Fruit fly (Drosophila melanogaster) whole organism, embryonic: ENCODE measurements around the gene Vm32E.
A peak's percentile ranks its signal among the peaks of the same experiment; 100 is the strongest.

Source experiments
- Antp ChIP-seq: fragments of 200-800 bp; sonication (Bioruptor generic); optimal IDR thresholded peaks from 3 replicates; lab custom pipeline; 2016; ENCODE audit warnings: missing biosample characterization, missing genetic modification characterization
- Atf3 ChIP-seq: fragments of 200-800 bp; sonication (Bioruptor generic); optimal IDR thresholded peaks from 3 replicates; lab custom pipeline; 2016; ENCODE audit warnings: missing biosample characterization, missing genetic modification characterization
- Atf6 ChIP-seq: fragments of 200-800 bp; sonication (Bioruptor generic); IDR thresholded peaks from 2 replicates; pipeline ENCODE4 v1.3.6; 2022; ENCODE audit warnings: missing biosample characterization, missing genetic modification characterization
- CG10543 ChIP-seq: fragments of 200-800 bp; sonication (Bioruptor generic); optimal IDR thresholded peaks from 3 replicates; lab custom pipeline; 2017; ENCODE audit warnings: missing biosample characterization, mild to moderate bottlenecking, missing genetic modification characterization, moderate library complexity
- CG10565 ChIP-seq: fragments of 200-800 bp; sonication (Bioruptor generic); optimal IDR thresholded peaks from 3 replicates; lab custom pipeline; 2016; ENCODE audit warnings: missing biosample characterization, mild to moderate bottlenecking, missing genetic modification characterization
- CG12071 ChIP-seq: fragments of 200-800 bp; sonication (Bioruptor generic); optimal IDR thresholded peaks from 3 replicates; lab custom pipeline; 2018; ENCODE audit warnings: missing biosample characterization, mild to moderate bottlenecking, missing genetic modification characterization
- CG12104 ChIP-seq: fragments of 200-800 bp; sonication (Bioruptor generic); optimal IDR thresholded peaks from 3 replicates; lab custom pipeline; 2016; ENCODE audit warnings: missing biosample characterization, missing genetic modification characterization
- CG16815 ChIP-seq: fragments of 200-800 bp; sonication (Bioruptor generic); optimal IDR thresholded peaks from 3 replicates; lab custom pipeline; 2017; ENCODE audit warnings: missing biosample characterization, mild to moderate bottlenecking, missing genetic modification characterization
- CG1792 ChIP-seq: fragments of 200-800 bp; sonication (Bioruptor generic); optimal IDR thresholded peaks from 2 replicates; lab custom pipeline; 2016; ENCODE audit warnings: missing biosample characterization, missing genetic modification characterization
- CG18764 ChIP-seq: fragments of 200-800 bp; sonication (Bioruptor generic); optimal IDR thresholded peaks from 3 replicates; lab custom pipeline; 2016; ENCODE audit warnings: missing biosample characterization, missing genetic modification characterization
- CG30403 ChIP-seq: fragments of 200-800 bp; sonication (Bioruptor generic); optimal IDR thresholded peaks from 3 replicates; lab custom pipeline; 2016; ENCODE audit warnings: missing biosample characterization, missing genetic modification characterization
- CG3065 ChIP-seq: fragments of 200-800 bp; sonication (Bioruptor generic); optimal IDR thresholded peaks from 2 replicates; lab custom pipeline; 2016; ENCODE audit warnings: missing biosample characterization, missing genetic modification characterization
- CG32772 ChIP-seq: fragments of 200-800 bp; sonication (Bioruptor generic); IDR thresholded peaks from 2 replicates; pipeline ENCODE4 v1.3.6; 2022; ENCODE audit warnings: missing biosample characterization, missing genetic modification characterization
- CG3726 ChIP-seq: fragments of 200-800 bp; sonication (Bioruptor generic); IDR thresholded peaks from 3 replicates; pipeline ENCODE4, ENCODE4 v1.3.6; 2022; ENCODE audit warnings: missing biosample characterization, missing genetic modification characterization
- CG4360 ChIP-seq: fragments of 200-800 bp; sonication (Bioruptor generic); IDR thresholded peaks from 2 replicates; pipeline ENCODE4 v1.3.6; 2022; ENCODE audit warnings: missing biosample characterization, missing genetic modification characterization
- CG5953 ChIP-seq: fragments of 200-800 bp; sonication (Bioruptor generic); IDR thresholded peaks from 2 replicates; pipeline ENCODE4 v1.3.6; 2022; ENCODE audit warnings: missing biosample characterization, missing genetic modification characterization
- CG6791 ChIP-seq: fragments of 200-800 bp; sonication (Bioruptor generic); IDR thresholded peaks from 3 replicates; pipeline ENCODE4 v1.3.6; 2022; ENCODE audit warnings: missing biosample characterization, missing genetic modification characterization; ENCODE audit not compliant: partially characterized antibody
- CG8290 ChIP-seq, 3 experiments: fragments of 200-800 bp; sonication (Bioruptor generic); optimal IDR thresholded peaks; 2 replicates each; lab custom pipeline; 2016 to 2019; ENCODE audit warnings: missing biosample characterization in 3 of 3, missing genetic modification characterization in 3 of 3, mild to moderate bottlenecking in 2 of 3, moderate library complexity in 1 of 3
- CG9215 ChIP-seq: fragments of 200-800 bp; sonication (Bioruptor generic); IDR thresholded peaks from 2 replicates; pipeline ENCODE4 v1.3.6; 2022; ENCODE audit warnings: missing biosample characterization, missing genetic modification characterization
- Dip2 ChIP-seq: fragments of 200-800 bp; sonication (Bioruptor generic); IDR thresholded peaks from 2 replicates; pipeline ENCODE4 v1.3.6; 2022; ENCODE audit warnings: missing biosample characterization, missing genetic modification characterization
- Dip3 ChIP-seq: fragments of 200-800 bp; sonication (Bioruptor generic); optimal IDR thresholded peaks from 3 replicates; lab custom pipeline; 2016; ENCODE audit warnings: missing biosample characterization, missing genetic modification characterization
- Dll ChIP-seq: fragments of 200-800 bp; sonication (Bioruptor generic); IDR thresholded peaks from 4 replicates; pipeline ENCODE4 v1.3.6; 2022; ENCODE audit warnings: missing biosample characterization, missing genetic modification characterization; ENCODE audit not compliant: partially characterized antibody
- Fer2 ChIP-seq: fragments of 200-800 bp; sonication (Bioruptor generic); optimal IDR thresholded peaks from 2 replicates; lab custom pipeline; 2018; ENCODE audit warnings: missing biosample characterization, mild to moderate bottlenecking, missing genetic modification characterization, moderate library complexity
- H15 ChIP-seq: fragments of 200-800 bp; sonication (Bioruptor generic); IDR thresholded peaks from 3 replicates; pipeline ENCODE4 v1.3.6; 2022; ENCODE audit warnings: missing biosample characterization, missing genetic modification characterization
- HHEX ChIP-seq: fragments of 200-800 bp; sonication (Bioruptor generic); optimal IDR thresholded peaks from 3 replicates; lab custom pipeline; 2017; ENCODE audit warnings: missing biosample characterization, mild to moderate bottlenecking, missing genetic modification characterization, missing genetic modification reagents
- Hey ChIP-seq: fragments of 200-800 bp; sonication (Bioruptor generic); optimal IDR thresholded peaks from 3 replicates; lab custom pipeline; 2018; ENCODE audit warnings: missing biosample characterization, mild to moderate bottlenecking, missing genetic modification characterization
- Nf-YA ChIP-seq: fragments of 200-800 bp; sonication (Bioruptor generic); IDR thresholded peaks from 2 replicates; pipeline ENCODE4 v1.3.6; 2022; ENCODE audit warnings: missing biosample characterization, missing genetic modification characterization
- Oaz ChIP-seq: fragments of 200-800 bp; sonication (Bioruptor generic); IDR thresholded peaks from 2 replicates; pipeline ENCODE4 v1.3.6; 2022; ENCODE audit warnings: missing biosample characterization, missing genetic modification characterization
- Oli ChIP-seq: fragments of 200-800 bp; sonication (Bioruptor generic); optimal IDR thresholded peaks from 2 replicates; lab custom pipeline; 2018; ENCODE audit warnings: missing biosample characterization, mild to moderate bottlenecking, missing genetic modification characterization, moderate library complexity
- Rx ChIP-seq: fragments of 200-800 bp; sonication (Bioruptor generic); IDR thresholded peaks from 2 replicates; pipeline ENCODE4 v1.3.6; 2022; ENCODE audit warnings: missing biosample characterization, missing genetic modification characterization
- TFAM ChIP-seq: fragments of 200-800 bp; sonication (Bioruptor generic); optimal IDR thresholded peaks from 2 replicates; lab custom pipeline; 2017; ENCODE audit warnings: missing biosample characterization, missing genetic modification characterization, inconsistent platforms
- Taf1 ChIP-seq: fragments of 200-800 bp; sonication (Bioruptor generic); IDR thresholded peaks from 2 replicates; pipeline ENCODE4 v1.3.6; 2022; ENCODE audit warnings: missing biosample characterization, missing genetic modification characterization
- ase ChIP-seq: fragments of 200-800 bp; sonication (Bioruptor generic); IDR thresholded peaks from 3 replicates; pipeline ENCODE4 v1.3.6; 2022; ENCODE audit warnings: missing biosample characterization, missing genetic modification characterization
- ato ChIP-seq: fragments of 200-800 bp; sonication (Bioruptor generic); IDR thresholded peaks from 2 replicates; pipeline ENCODE4 v1.3.6; 2022; ENCODE audit warnings: missing biosample characterization, missing genetic modification characterization; ENCODE audit not compliant: partially characterized antibody
- fd96Cb ChIP-seq: fragments of 200-800 bp; sonication (Bioruptor generic); optimal IDR thresholded peaks from 2 replicates; lab custom pipeline; 2018; ENCODE audit warnings: missing biosample characterization, mild to moderate bottlenecking, missing genetic modification characterization, moderate library complexity
- gro ChIP-seq: fragments of 200-800 bp; sonication (Bioruptor generic); optimal IDR thresholded peaks from 2 replicates; lab custom pipeline; 2016; ENCODE audit warnings: missing biosample characterization, missing genetic modification characterization
- gsb-n ChIP-seq: fragments of 200-800 bp; sonication (Bioruptor generic); optimal IDR thresholded peaks from 3 replicates; lab custom pipeline; 2018; ENCODE audit warnings: missing biosample characterization, mild to moderate bottlenecking, missing genetic modification characterization
- lilli ChIP-seq: fragments of 200-800 bp; sonication (Bioruptor generic); optimal IDR thresholded peaks from 3 replicates; lab custom pipeline; 2016; ENCODE audit warnings: missing biosample characterization, missing genetic modification characterization
- mam ChIP-seq: fragments of 200-800 bp; sonication (Bioruptor generic); optimal IDR thresholded peaks from 3 replicates; lab custom pipeline; 2016; ENCODE audit warnings: missing biosample characterization, missing genetic modification characterization
- nerfin-2 ChIP-seq: fragments of 200-800 bp; sonication (Bioruptor generic); IDR thresholded peaks from 2 replicates; pipeline ENCODE4 v1.3.6; 2022; ENCODE audit warnings: missing biosample characterization, missing genetic modification characterization; ENCODE audit not compliant: partially characterized antibody
- oc ChIP-seq: fragments of 200-800 bp; sonication (Bioruptor generic); optimal IDR thresholded peaks from 2 replicates; lab custom pipeline; 2018; ENCODE audit warnings: missing biosample characterization, mild to moderate bottlenecking, missing genetic modification characterization, moderate library complexity
- peb ChIP-seq: fragments of 200-800 bp; sonication (Bioruptor generic); IDR thresholded peaks from 2 replicates; pipeline ENCODE4 v1.3.6; 2022; ENCODE audit warnings: missing biosample characterization, missing genetic modification characterization
- pnt ChIP-seq: fragments of 200-800 bp; sonication (Bioruptor generic); optimal IDR thresholded peaks from 3 replicates; lab custom pipeline; 2016; ENCODE audit warnings: missing biosample characterization, missing genetic modification characterization
- rib ChIP-seq: fragments of 200-800 bp; sonication (Bioruptor generic); IDR thresholded peaks from 2 replicates; pipeline ENCODE4 v1.3.6; 2022; ENCODE audit warnings: missing biosample characterization, missing genetic modification characterization
- row ChIP-seq: fragments of 200-800 bp; sonication (Bioruptor generic); IDR thresholded peaks from 3 replicates; pipeline ENCODE4 v1.3.6; 2022; ENCODE audit warnings: missing biosample characterization, missing genetic modification characterization
- run ChIP-seq: fragments of 200-800 bp; sonication (Bioruptor generic); optimal IDR thresholded peaks from 3 replicates; lab custom pipeline; 2018; ENCODE audit warnings: missing biosample characterization, mild to moderate bottlenecking, missing genetic modification characterization
- scrt ChIP-seq: fragments of 200-800 bp; sonication (Bioruptor generic); optimal IDR thresholded peaks from 2 replicates; lab custom pipeline; 2018; ENCODE audit warnings: missing biosample characterization, mild to moderate bottlenecking, missing genetic modification characterization, moderate library complexity
- sim ChIP-seq: fragments of 200-800 bp; sonication (Bioruptor generic); IDR thresholded peaks from 2 replicates; pipeline ENCODE4 v1.3.6; 2022; ENCODE audit warnings: missing biosample characterization, missing genetic modification characterization
- stc ChIP-seq: fragments of 200-800 bp; sonication (Bioruptor generic); IDR thresholded peaks from 2 replicates; pipeline ENCODE4 v1.3.6; 2022; ENCODE audit warnings: missing biosample characterization, missing genetic modification characterization
- zen2 ChIP-seq: fragments of 200-800 bp; sonication (Bioruptor generic); IDR thresholded peaks from 3 replicates; pipeline ENCODE4 v1.3.6; 2022; ENCODE audit warnings: missing biosample characterization, missing genetic modification characterization; ENCODE audit not compliant: partially characterized antibody

The Vm32E gene

dm6 chr2L:11208563-11209344 lies 37.3 kb upstream of the Vm32E start (continued):
- TF ChIP-seq CG12071 (GFP tag; lab: Kevin White, UChicago) (no peak), Rx (GFP tag; lab: Robert Waterston, UW) (no peak), CG16815 (GFP tag; lab: Kevin White, UChicago) (peak; percentile 50), mam (GFP tag; lab: Kevin White, UChicago) (no peak), H15 (GFP tag; lab: Robert Waterston, UW) (peak; percentile 54; the same call in 1 of the 3 replicates), Dip2 (GFP tag; lab: Robert Waterston, UW) (no peak), CG1792 (GFP tag; lab: Kevin White, UChicago) (no peak), CG30403 (GFP tag; lab: Kevin White, UChicago) (peak; percentile 74), Dip3 (no peak), TFAM (no peak), Atf6 (no peak), Oli (tag; lab: Kevin White, UChicago) (peak; percentile 76), CG6791 (no peak), Atf3 (peak; percentile 36), CG9215 (GFP tag; lab: Robert Waterston, UW) (no peak), gsb-n (peak; percentile 89), CG10543 (GFP tag; lab: Kevin White, UChicago) (no peak), Hey (tag; lab: Kevin White, UChicago) (no peak), CG12104 (GFP tag; lab: Kevin White, UChicago) (peak; percentile 4), Fer2 (tag; lab: Kevin White, UChicago) (no peak), sim (GFP tag; lab: Robert Waterston, UW) (peak; percentile 85), CG10565 (no peak), gro (GFP tag; lab: Kevin White, UChicago) (no peak), CG3726 (GFP tag; lab: Robert Waterston, UW) (peak; percentile 29; the same call in 1 of the 3 replicates), run (tag; lab: Kevin White, UChicago) (peak; percentile 58), Dll (GFP tag; lab: Robert Waterston, UW) (no peak), peb (GFP tag; lab: Robert Waterston, UW) (peak; percentile 71), CG3065 (GFP tag; lab: Kevin White, UChicago) (peak; percentile 9), CG32772 (peak; percentile 69), Antp (no peak), stc (GFP tag; lab: Robert Waterston, UW) (0 out of 2 replicates have a peak, but pooled peaks have one; percentile 6), zen2 (no peak), CG18764 (GFP tag; lab: Kevin White, UChicago) (peak; percentile 26), ato (no peak), Taf1 (GFP tag; lab: Robert Waterston, UW) (0 out of 2 replicates have a peak, but pooled peaks have one; percentile 7), CG4360 (GFP tag; lab: Robert Waterston, UW) (no peak), Oaz (no peak), oc (tag; lab: Kevin White, UChicago) (peak; percentile 88), fd96Cb (tag; lab: Kevin White, UChicago) (peak; percentile 72), pnt (GFP tag; lab: Kevin White, UChicago) (no peak), scrt (GFP tag; lab: Kevin White, UChicago) (no peak), nerfin-2 (no peak), lilli (GFP tag; lab: Kevin White, UChicago) (peak; percentile 8), row (GFP tag; lab: Robert Waterston, UW) (peak; percentile 81), CG5953 (GFP tag; lab: Robert Waterston, UW) (no peak), rib (GFP tag; lab: Robert Waterston, UW) (no peak), HHEX (GFP tag; lab: Kevin White, UChicago) (peak; percentile 14), CG8290 (GFP tag; optimal IDR thresholded peaks at IDR 0.05; lab: Kevin White, UChicago) (peak; percentile 24), CG8290 (tag; optimal IDR thresholded peaks at IDR 0.05; lab: Kevin White, UChicago) (no peak), ase (GFP tag; lab: Robert Waterston, UW) (no peak), Nf-YA (GFP tag; lab: Robert Waterston, UW) (no peak)
